Worm (Caenorhabditis elegans): Measurements from ENCODE around the gene H23N18.5.

- TF ChIP-seq T07F8.4 (tag; optimal IDR thresholded peaks at IDR 0.05), result no peak
- no peak for TF ChIP-seq xnd-1 (tag; optimal IDR thresholded peaks at IDR 0.05)
- TF ChIP-seq aptf-3 (GFP tag; IDR thresholded peaks at IDR 0.05), result no peak
- TF ChIP-seq tbp1 (GFP tag; optimal IDR thresholded peaks at IDR 0.05), result no peak
- TF ChIP-seq snpc-4 (GFP tag; optimal IDR thresholded peaks at IDR 0.05), result no peak
- TF ChIP-seq snpc-4 (tag; optimal IDR thresholded peaks at IDR 0.05), result no peak
- TF ChIP-seq nfya-1 (tag; optimal IDR thresholded peaks at IDR 0.05; ENCODE audit: borderline replicate concordance, insufficient read depth), result no peak
- TF ChIP-seq ama-1 (optimal IDR thresholded peaks at IDR 0.05), result no peak
- no peak for TF ChIP-seq ama-1 (GFP tag; optimal IDR thresholded peaks at IDR 0.05)
- no peak for TF ChIP-seq ceh-100 (GFP tag; IDR thresholded peaks at IDR 0.05)
Measured at ce11 chrV:4885372-4885771, 26.8 kb downstream of the H23N18.5 start, which contains the start of gene T19H12.3.

All from whole organism, young adult.